Worm (Caenorhabditis elegans) whole organism, L1 larva: Measurements from ENCODE around the gene ceh-90.

Source experiments
- ama-1 ChIP-seq: fragments of 150-350 bp; optimal IDR thresholded peaks from 2 replicates; lab custom pipeline; 2014
- dpl-1 ChIP-seq, 3 experiments: fragments of 150-350 bp in 2 of 3; sonication (generic microtip) in 1 of 3; optimal IDR thresholded peaks; 2 replicates each; lab custom pipeline; 2014 to 2017; ENCODE audit warnings: missing biosample characterization in 3 of 3, missing genetic modification characterization in 3 of 3, missing genetic modification reagents in 3 of 3
- nhr-28 ChIP-seq: fragments of 150-350 bp; optimal IDR thresholded peaks from 2 replicates; lab custom pipeline; 2014; ENCODE audit warnings: missing biosample characterization, missing genetic modification characterization
- unc-62 ChIP-seq: fragments of 150-350 bp; optimal IDR thresholded peaks from 2 replicates; lab custom pipeline; 2014; ENCODE audit warnings: missing biosample characterization, missing genetic modification reagents, missing genetic modification characterization

DNA sequence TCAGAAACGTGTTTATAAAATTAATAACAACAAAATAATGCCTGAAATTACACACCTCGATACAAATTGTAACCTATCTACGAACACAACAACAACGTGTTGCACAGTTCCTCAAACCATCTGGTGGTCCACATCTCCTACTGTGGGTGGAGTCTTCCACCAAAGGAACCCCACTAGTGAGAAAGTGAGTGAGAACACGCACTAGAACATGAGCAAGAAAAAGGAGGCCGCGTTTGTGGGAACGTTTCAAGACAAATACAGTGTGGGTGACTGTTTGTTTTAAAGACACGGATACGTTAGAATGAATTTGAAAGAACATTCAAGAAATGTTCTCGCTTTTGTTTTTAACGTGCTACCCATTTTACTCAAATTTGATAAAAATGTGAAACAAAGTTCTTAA lies 29.7 kb upstream of the ceh-90 start, which contains the start of gene ceh-36:
- TF ChIP-seq dpl-1 (GFP tag; optimal IDR thresholded peaks at IDR 0.05; lab: Kevin White, UChicago) (no peak), unc-62 (GFP tag; lab: Kevin White, UChicago) (no peak), nhr-28 (tag; lab: Kevin White, UChicago) (no peak), ama-1 (lab: Kevin White, UChicago) (no peak)
